Worm (Caenorhabditis elegans) whole organism, early embryonic: Measurements from ENCODE around the gene F46H5.4.

Source experiments
- B0310.2 ChIP-seq: sonication (generic microtip); optimal IDR thresholded peaks from 2 replicates; lab custom pipeline; 2016; ENCODE audit warnings: mild to moderate bottlenecking, missing genetic modification characterization, missing compliant biosample characterization
- aly-1 ChIP-seq: sonication (generic microtip); optimal IDR thresholded peaks from 2 replicates; lab custom pipeline; 2016; ENCODE audit warnings: missing genetic modification characterization, missing compliant biosample characterization
- ama-1 ChIP-seq: fragments of 150-350 bp; optimal IDR thresholded peaks from 2 replicates; lab custom pipeline; 2014
- ets-7 ChIP-seq: sonication (generic microtip); optimal IDR thresholded peaks from 2 replicates; lab custom pipeline; 2016; ENCODE audit warnings: missing genotype, missing genetic modification characterization, missing compliant biosample characterization
- flt-1 ChIP-seq: fragments of 200-800 bp; sonication (Bioruptor generic); IDR thresholded peaks from 2 replicates; pipeline ENCODE4 v1.3.6; 2022; ENCODE audit warnings: missing genetic modification characterization, missing compliant biosample characterization
- sea-1 ChIP-seq: fragments of 200-800 bp; sonication (Bioruptor generic); conservative IDR thresholded peaks from 2 replicates; pipeline ENCODE4 v1.3.6; 2022; ENCODE audit warnings: missing genetic modification characterization, missing compliant biosample characterization
- tra-4 ChIP-seq: sonication (generic microtip); optimal IDR thresholded peaks from 2 replicates; lab custom pipeline; 2017; ENCODE audit warnings: missing genetic modification characterization, missing compliant biosample characterization

Gene F46H5.4

ce11 chrX:7200475-7200874 is 53.9 kb downstream of the F46H5.4 start:
- no peak for TF ChIP-seq tra-4
- no peak for TF ChIP-seq flt-1 (GFP tag; lab: Robert Waterston, UW)
- TF ChIP-seq ama-1 (lab: Kevin White, UChicago): no peak
- TF ChIP-seq B0310.2 (tag; lab: Kevin White, UChicago): no peak
- TF ChIP-seq ets-7 (tag; lab: Kevin White, UChicago): no peak
- no peak for TF ChIP-seq sea-1 (GFP tag; lab: Robert Waterston, UW)

ce11 chrX:7199831-7200414 is 54.5 kb downstream of the F46H5.4 start, which contains the start of gene C55B6.1:
Gene C55B6.1, plus strand, starts transcription at chrX:7200364.
- no peak for TF ChIP-seq aly-1 (tag; lab: Kevin White, UChicago)
